Worm (Caenorhabditis elegans) whole organism, early embryonic: ENCODE data around the gene sdc-2.

Experiments used
- B0310.2 ChIP-seq: sonication (generic microtip); optimal IDR thresholded peaks from 2 replicates; lab custom pipeline; 2016; ENCODE audit warnings: mild to moderate bottlenecking, missing genetic modification characterization, missing compliant biosample characterization
- F13C5.2 ChIP-seq: sonication (generic microtip); optimal IDR thresholded peaks from 2 replicates; lab custom pipeline; 2017; ENCODE audit warnings: mild to moderate bottlenecking, missing genetic modification characterization, inconsistent platforms, missing compliant biosample characterization
- ama-1 ChIP-seq: fragments of 150-350 bp; optimal IDR thresholded peaks from 2 replicates; lab custom pipeline; 2014
- flt-1 ChIP-seq: fragments of 200-800 bp; sonication (Bioruptor generic); IDR thresholded peaks from 2 replicates; pipeline ENCODE4 v1.3.6; 2022; ENCODE audit warnings: missing genetic modification characterization, missing compliant biosample characterization
- hmg-4 ChIP-seq: fragments of 200-800 bp; sonication (Bioruptor generic); optimal IDR thresholded peaks from 2 replicates; lab custom pipeline; 2018; ENCODE audit warnings: mild to moderate bottlenecking, missing genetic modification characterization, missing compliant biosample characterization
- hnd-1 ChIP-seq: sonication (generic microtip); optimal IDR thresholded peaks from 2 replicates; lab custom pipeline; 2016; ENCODE audit warnings: missing genetic modification characterization, missing compliant biosample characterization
- pes-1 ChIP-seq: fragments of 200-800 bp; sonication (Bioruptor generic); IDR thresholded peaks from 2 replicates; pipeline ENCODE4 v1.3.6; 2022; ENCODE audit warnings: missing genetic modification reagents, missing genetic modification characterization, missing compliant biosample characterization
- scrt-1 ChIP-seq: fragments of 200-800 bp; sonication (Bioruptor generic); IDR thresholded peaks from 2 replicates; pipeline ENCODE4 v1.3.6; 2022; ENCODE audit warnings: missing genetic modification characterization, missing compliant biosample characterization
- sea-1 ChIP-seq: fragments of 200-800 bp; sonication (Bioruptor generic); conservative IDR thresholded peaks from 2 replicates; pipeline ENCODE4 v1.3.6; 2022; ENCODE audit warnings: missing genetic modification characterization, missing compliant biosample characterization

DNA sequence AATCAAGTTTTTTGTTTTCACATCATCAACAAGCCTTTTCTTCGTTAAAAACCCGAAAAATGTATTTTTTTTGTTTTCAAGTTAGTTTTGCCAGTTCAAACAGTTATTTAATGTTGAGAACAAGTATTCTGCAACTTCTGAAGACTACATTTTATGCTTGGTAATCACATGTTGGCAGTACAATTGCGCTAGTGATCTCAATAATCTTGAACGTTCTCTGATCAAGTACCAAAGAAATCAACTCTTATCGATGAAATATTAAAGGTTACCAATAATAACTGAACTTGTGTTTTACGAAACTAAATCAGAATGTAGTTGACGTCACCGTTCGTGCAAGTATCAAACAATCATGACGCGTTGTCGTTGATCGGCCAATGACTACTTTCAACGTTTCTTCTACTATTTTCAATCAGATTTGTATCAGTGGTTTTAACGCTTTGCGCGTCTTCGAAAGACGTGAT, 11.1 kb downstream of the sdc-2 start, which contains the start of gene C35C5.8:
- TF ChIP-seq sea-1 (GFP tag; lab: Robert Waterston, UW) (no peak), ama-1 (lab: Kevin White, UChicago) (no peak), scrt-1 (no peak), hmg-4 (no peak), F13C5.2 (tag; lab: Kevin White, UChicago) (no peak), pes-1 (GFP tag; lab: Robert Waterston, UW) (no peak), flt-1 (GFP tag; lab: Robert Waterston, UW) (no peak), B0310.2 (tag; lab: Kevin White, UChicago) (no peak), hnd-1 (tag; lab: Kevin White, UChicago) (no peak)
